Fruit fly (Drosophila melanogaster) whole organism, embryonic: ENCODE measurements around the gene CG15717.

Source experiments
- CG13894 ChIP-seq: fragments of 200-800 bp; sonication (Bioruptor generic); optimal IDR thresholded peaks from 3 replicates; lab custom pipeline; 2018; ENCODE audit warnings: missing biosample characterization, mild to moderate bottlenecking, missing genetic modification characterization, moderate library complexity
- CG14050 ChIP-seq: fragments of 200-800 bp; sonication (Bioruptor generic); IDR thresholded peaks from 3 replicates; pipeline ENCODE4 v1.3.6; 2022; ENCODE audit warnings: missing biosample characterization, missing genetic modification characterization
- CG15011 ChIP-seq: fragments of 200-800 bp; sonication (Bioruptor generic); optimal IDR thresholded peaks from 3 replicates; lab custom pipeline; 2018; ENCODE audit warnings: missing biosample characterization, mild to moderate bottlenecking, missing genetic modification characterization
- CG17328 ChIP-seq: fragments of 200-800 bp; sonication (Bioruptor generic); IDR thresholded peaks from 2 replicates; pipeline ENCODE4 v1.3.6; 2022; ENCODE audit warnings: missing biosample characterization, missing genetic modification characterization
- CG2116 ChIP-seq: fragments of 200-800 bp; sonication (Bioruptor generic); optimal IDR thresholded peaks from 3 replicates; lab custom pipeline; 2018; ENCODE audit warnings: missing biosample characterization, mild to moderate bottlenecking, missing genetic modification characterization
- CG2712 ChIP-seq: fragments of 200-800 bp; optimal IDR thresholded peaks from 3 replicates; lab custom pipeline; 2019; ENCODE audit warnings: missing biosample characterization, mild to moderate bottlenecking, missing genetic modification characterization, moderate library complexity
- CG30403 ChIP-seq: fragments of 200-800 bp; sonication (Bioruptor generic); optimal IDR thresholded peaks from 3 replicates; lab custom pipeline; 2016; ENCODE audit warnings: missing biosample characterization, missing genetic modification characterization
- CG31365 ChIP-seq: fragments of 200-800 bp; sonication (Bioruptor generic); optimal IDR thresholded peaks from 2 replicates; lab custom pipeline; 2018; ENCODE audit warnings: missing biosample characterization, mild to moderate bottlenecking, missing genetic modification characterization
- CG3407 ChIP-seq: fragments of 200-800 bp; sonication (Bioruptor generic); optimal IDR thresholded peaks from 2 replicates; lab custom pipeline; 2018; ENCODE audit warnings: missing biosample characterization, mild to moderate bottlenecking, missing genetic modification characterization
- CG34376 ChIP-seq: fragments of 200-800 bp; sonication (Bioruptor generic); optimal IDR thresholded peaks from 2 replicates; lab custom pipeline; 2018; ENCODE audit warnings: missing biosample characterization, mild to moderate bottlenecking, missing genetic modification characterization
- CG4282 ChIP-seq: fragments of 200-800 bp; sonication (Bioruptor generic); optimal IDR thresholded peaks from 2 replicates; lab custom pipeline; 2016; ENCODE audit warnings: missing biosample characterization, missing genetic modification characterization
- CG4360 ChIP-seq: fragments of 200-800 bp; sonication (Bioruptor generic); IDR thresholded peaks from 2 replicates; pipeline ENCODE4 v1.3.6; 2022; ENCODE audit warnings: missing biosample characterization, missing genetic modification characterization
- CG7357 ChIP-seq: fragments of 200-800 bp; sonication (Bioruptor generic); IDR thresholded peaks from 3 replicates; pipeline ENCODE4 v1.3.6; 2022; ENCODE audit warnings: missing biosample characterization, missing genetic modification characterization
- CG9215 ChIP-seq: fragments of 200-800 bp; sonication (Bioruptor generic); IDR thresholded peaks from 2 replicates; pipeline ENCODE4 v1.3.6; 2022; ENCODE audit warnings: missing biosample characterization, missing genetic modification characterization
- CG9727 ChIP-seq: fragments of 200-800 bp; sonication (Bioruptor generic); optimal IDR thresholded peaks from 3 replicates; lab custom pipeline; 2017; ENCODE audit warnings: missing biosample characterization, mild to moderate bottlenecking, missing genetic modification characterization
- CTCF ChIP-seq: fragments of 200-800 bp; sonication (Bioruptor generic); optimal IDR thresholded peaks from 2 replicates; lab custom pipeline; 2017; ENCODE audit warnings: missing biosample characterization, mild to moderate bottlenecking, missing genetic modification characterization, moderate library complexity
- D ChIP-seq, 2 experiments: fragments of 200-800 bp in 1 of 2; fragments of >200 bp in 1 of 2; sonication (Bioruptor generic) in 1 of 2; optimal IDR thresholded peaks; 2 replicates in 1 of 2; 3 replicates in 1 of 2; lab custom pipeline; 2017; ENCODE audit warnings: mild to moderate bottlenecking in 1 of 2, missing biosample characterization in 1 of 2, missing genetic modification characterization in 1 of 2, missing genetic modification reagents in 1 of 2
- D19B ChIP-seq: fragments of 200-800 bp; sonication (Bioruptor generic); optimal IDR thresholded peaks from 2 replicates; lab custom pipeline; 2017; ENCODE audit warnings: missing biosample characterization, mild to moderate bottlenecking, missing genetic modification characterization
- Dfd ChIP-seq, 2 experiments: fragments of >200 bp; optimal IDR thresholded peaks; 2 replicates each; lab custom pipeline; 2017; ENCODE audit warnings: missing biosample characterization in 2 of 2, missing genetic modification characterization in 2 of 2
- Fer1 ChIP-seq: fragments of 200-800 bp; sonication (Bioruptor generic); optimal IDR thresholded peaks from 2 replicates; lab custom pipeline; 2017; ENCODE audit warnings: missing biosample characterization, mild to moderate bottlenecking, missing genetic modification characterization
- HLH3B ChIP-seq: fragments of 200-800 bp; sonication (Bioruptor generic); IDR thresholded peaks from 2 replicates; pipeline ENCODE4 v1.3.6; 2022; ENCODE audit warnings: missing biosample characterization, missing genetic modification characterization
- Lhr ChIP-seq: fragments of 200-800 bp; sonication (Bioruptor generic); optimal IDR thresholded peaks from 3 replicates; lab custom pipeline; 2017; ENCODE audit warnings: mild to moderate bottlenecking, missing biosample characterization, missing genetic modification reagents, missing genetic modification characterization
- Nf-YA ChIP-seq: fragments of 200-800 bp; sonication (Bioruptor generic); IDR thresholded peaks from 2 replicates; pipeline ENCODE4 v1.3.6; 2022; ENCODE audit warnings: missing biosample characterization, missing genetic modification characterization
- Poxn ChIP-seq: fragments of 200-800 bp; sonication (Bioruptor generic); IDR thresholded peaks from 2 replicates; pipeline ENCODE4 v1.3.6; 2022; ENCODE audit warnings: missing biosample characterization, missing genetic modification characterization
- Ptx1 ChIP-seq: fragments of 200-800 bp; sonication (Bioruptor generic); IDR thresholded peaks from 2 replicates; pipeline ENCODE4 v1.3.6; 2022; ENCODE audit warnings: missing biosample characterization, missing genetic modification characterization
- Rfx ChIP-seq: fragments of 200-800 bp; sonication (Bioruptor generic); IDR thresholded peaks from 2 replicates; pipeline ENCODE4 v1.3.6; 2022; ENCODE audit warnings: missing biosample characterization, missing genetic modification characterization
- Side ChIP-seq: fragments of 200-800 bp; sonication (Bioruptor generic); optimal IDR thresholded peaks from 2 replicates; lab custom pipeline; 2016; ENCODE audit warnings: missing biosample characterization, missing genetic modification characterization
- Spps ChIP-seq: fragments of 200-800 bp; sonication (Bioruptor generic); optimal IDR thresholded peaks from 2 replicates; lab custom pipeline; 2018; ENCODE audit warnings: missing biosample characterization, mild to moderate bottlenecking, missing genetic modification characterization
- Vsx1 ChIP-seq: fragments of 200-800 bp; sonication (Bioruptor generic); optimal IDR thresholded peaks from 2 replicates; lab custom pipeline; 2017; ENCODE audit warnings: missing biosample characterization, mild to moderate bottlenecking, missing genetic modification characterization, missing genetic modification reagents
- Xrp1 ChIP-seq: fragments of 200-800 bp; sonication (Bioruptor generic); IDR thresholded peaks from 2 replicates; pipeline ENCODE4 v1.3.6; 2022; ENCODE audit warnings: missing biosample characterization, missing genetic modification characterization
- chinmo ChIP-seq: fragments of 200-800 bp; sonication (Bioruptor generic); IDR thresholded peaks from 4 replicates; pipeline ENCODE4 v1.3.6; 2022; ENCODE audit warnings: missing biosample characterization, missing genetic modification characterization; ENCODE audit not compliant: partially characterized antibody
- chn ChIP-seq: fragments of 200-800 bp; sonication (Bioruptor generic); optimal IDR thresholded peaks from 2 replicates; lab custom pipeline; 2016; ENCODE audit warnings: missing biosample characterization, missing genetic modification characterization
- crc ChIP-seq: fragments of 200-800 bp; sonication (Bioruptor generic); optimal IDR thresholded peaks from 2 replicates; lab custom pipeline; 2016; ENCODE audit warnings: missing biosample characterization, missing genetic modification characterization
- crol ChIP-seq: fragments of 200-800 bp; sonication (Bioruptor generic); IDR thresholded peaks from 2 replicates; pipeline ENCODE4 v1.3.6; 2022; ENCODE audit warnings: missing biosample characterization, missing genetic modification characterization
- fd3F ChIP-seq: fragments of 200-800 bp; sonication (Bioruptor generic); optimal IDR thresholded peaks from 2 replicates; lab custom pipeline; 2018; ENCODE audit warnings: missing biosample characterization, mild to moderate bottlenecking, missing genetic modification characterization, moderate library complexity
- fru ChIP-seq: fragments of >200 bp; optimal IDR thresholded peaks from 2 replicates; lab custom pipeline; 2017
- gcm2 ChIP-seq: fragments of 200-800 bp; sonication (Bioruptor generic); optimal IDR thresholded peaks from 2 replicates; lab custom pipeline; 2016; ENCODE audit warnings: missing biosample characterization, missing genetic modification characterization
- gsb ChIP-seq: fragments of 200-800 bp; sonication (Bioruptor generic); IDR thresholded peaks from 2 replicates; pipeline ENCODE4 v1.3.6; 2022; ENCODE audit warnings: missing biosample characterization, missing genetic modification characterization
- gsb-n ChIP-seq: fragments of 200-800 bp; sonication (Bioruptor generic); optimal IDR thresholded peaks from 3 replicates; lab custom pipeline; 2018; ENCODE audit warnings: missing biosample characterization, mild to moderate bottlenecking, missing genetic modification characterization
- hbn ChIP-seq: fragments of 200-800 bp; sonication (Bioruptor generic); IDR thresholded peaks from 2 replicates; pipeline ENCODE4 v1.3.6; 2022; ENCODE audit warnings: missing biosample characterization, missing genetic modification characterization; ENCODE audit not compliant: partially characterized antibody
- hth ChIP-seq: fragments of >200 bp; optimal IDR thresholded peaks from 2 replicates; lab custom pipeline; 2017; ENCODE audit warnings: inconsistent platforms
- ken ChIP-seq: fragments of 200-800 bp; sonication (Bioruptor generic); IDR thresholded peaks from 3 replicates; pipeline ENCODE4 v1.3.6; 2022; ENCODE audit warnings: missing biosample characterization, missing genetic modification characterization
- klu ChIP-seq: fragments of 200-800 bp; sonication (Bioruptor generic); IDR thresholded peaks from 2 replicates; pipeline ENCODE4 v1.3.6; 2022; ENCODE audit warnings: missing biosample characterization, missing genetic modification characterization
- knrl ChIP-seq: fragments of 200-800 bp; sonication (Bioruptor generic); IDR thresholded peaks from 3 replicates; pipeline ENCODE4 v1.3.6; 2022; ENCODE audit warnings: missing biosample characterization, missing genetic modification characterization; ENCODE audit not compliant: partially characterized antibody
- onecut ChIP-seq: fragments of 200-800 bp; sonication (Bioruptor generic); IDR thresholded peaks from 2 replicates; pipeline ENCODE4 v1.3.6; 2022; ENCODE audit warnings: missing biosample characterization, missing genetic modification characterization
- pita ChIP-seq: fragments of 200-800 bp; sonication (Bioruptor generic); optimal IDR thresholded peaks from 2 replicates; lab custom pipeline; 2017; ENCODE audit warnings: missing biosample characterization, mild to moderate bottlenecking, missing genetic modification characterization
- psq ChIP-seq: fragments of 200-800 bp; sonication (Bioruptor generic); optimal IDR thresholded peaks from 2 replicates; lab custom pipeline; 2017; ENCODE audit warnings: missing biosample characterization, missing genetic modification characterization
- run ChIP-seq: fragments of 200-800 bp; sonication (Bioruptor generic); optimal IDR thresholded peaks from 3 replicates; lab custom pipeline; 2018; ENCODE audit warnings: missing biosample characterization, mild to moderate bottlenecking, missing genetic modification characterization
- sens ChIP-seq: fragments of 200-800 bp; sonication (Bioruptor generic); peaks from one replicate; lab custom pipeline; 2016; ENCODE audit warnings: missing biosample characterization, missing genetic modification characterization
- sim ChIP-seq: fragments of 200-800 bp; sonication (Bioruptor generic); IDR thresholded peaks from 2 replicates; pipeline ENCODE4 v1.3.6; 2022; ENCODE audit warnings: missing biosample characterization, missing genetic modification characterization
- sima ChIP-seq: fragments of 200-800 bp; sonication (Bioruptor generic); optimal IDR thresholded peaks from 2 replicates; lab custom pipeline; 2016; ENCODE audit warnings: missing biosample characterization, missing genetic modification characterization
- unpg ChIP-seq: fragments of 200-800 bp; sonication (Bioruptor generic); optimal IDR thresholded peaks from 3 replicates; lab custom pipeline; 2018; ENCODE audit warnings: missing biosample characterization, mild to moderate bottlenecking, missing genetic modification characterization, moderate library complexity
- wor ChIP-seq: fragments of 200-800 bp; sonication (Bioruptor generic); IDR thresholded peaks from 2 replicates; pipeline ENCODE4 v1.3.6; 2022; ENCODE audit warnings: missing biosample characterization, missing genetic modification characterization

Gene CG15717

DNA sequence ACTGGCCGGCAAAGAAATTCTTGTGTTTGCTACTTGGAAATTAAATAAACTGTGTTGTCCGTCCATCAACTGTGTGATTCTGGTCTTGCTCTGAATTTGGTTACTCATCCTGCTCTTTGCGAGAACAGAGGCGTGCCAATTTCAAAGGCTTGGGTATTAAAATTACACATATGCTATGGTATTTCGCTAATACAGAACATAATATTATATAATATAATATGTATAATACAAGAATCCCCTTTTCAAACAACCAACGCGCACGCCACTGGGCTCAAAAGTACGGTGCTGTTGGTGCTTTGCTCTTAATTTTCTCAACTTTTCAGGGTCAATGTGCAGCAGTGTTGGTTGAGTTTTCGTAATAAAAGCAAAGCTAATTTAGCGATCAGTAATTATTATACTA, 28.8 kb upstream of the CG15717 start (continued):
- peak; percentile 83 for TF ChIP-seq CG7357
- peak; percentile 13 for TF ChIP-seq CG2116
- peak; percentile 89 for TF ChIP-seq Ptx1
- TF ChIP-seq chn (GFP tag; lab: Kevin White, UChicago) = no peak
- peak; percentile 79 for TF ChIP-seq klu (GFP tag; lab: Robert Waterston, UW)
- TF ChIP-seq CG14050 (GFP tag; lab: Robert Waterston, UW) = peak; percentile 85
- TF ChIP-seq fru = no peak
- TF ChIP-seq hbn (GFP tag; lab: Robert Waterston, UW) = no peak
- TF ChIP-seq HLH3B (GFP tag; lab: Robert Waterston, UW) = peak; percentile 85
- TF ChIP-seq onecut = peak; percentile 65
- no peak for TF ChIP-seq sima
- TF ChIP-seq sens = peak; percentile 75
- no peak for TF ChIP-seq gsb-n (tag; lab: Kevin White, UChicago)
- 0 out of 2 replicates have a peak, but pooled peaks have one; percentile 45 for TF ChIP-seq crol (GFP tag; lab: Robert Waterston, UW)
- no peak for TF ChIP-seq hth (lab: Kevin White, UChicago)
- TF ChIP-seq CG2712 (tag; lab: Kevin White, UChicago) = peak; percentile 76
- no peak for TF ChIP-seq Side (GFP tag; lab: Kevin White, UChicago)
- peak; percentile 69 for TF ChIP-seq Nf-YA
- peak; percentile 85 for TF ChIP-seq CG13894 (tag; lab: Kevin White, UChicago)
- TF ChIP-seq Rfx (GFP tag; lab: Robert Waterston, UW) = peak; percentile 96
- TF ChIP-seq Poxn (GFP tag; lab: Robert Waterston, UW) = peak; percentile 58; the same call in 1 of the 2 replicates
- peak; percentile 28 for TF ChIP-seq CG3407 (GFP tag; lab: Kevin White, UChicago)
- peak; percentile 81 for TF ChIP-seq gsb (GFP tag; lab: Robert Waterston, UW)
- TF ChIP-seq CG4282 (GFP tag; lab: Kevin White, UChicago) = no peak
- TF ChIP-seq fd3F = peak; percentile 87
- peak; percentile 28 for TF ChIP-seq CG31365 (tag; lab: Kevin White, UChicago)
- TF ChIP-seq Fer1 (GFP tag; lab: Kevin White, UChicago) = peak; percentile 86
- TF ChIP-seq psq (GFP tag; lab: Kevin White, UChicago) = peak; percentile 25
- no peak for TF ChIP-seq sim (GFP tag; lab: Robert Waterston, UW)
- TF ChIP-seq CG30403 (GFP tag; lab: Kevin White, UChicago) = peak; percentile 75
- peak; percentile 70 for TF ChIP-seq CG9727 (GFP tag; lab: Kevin White, UChicago)
- TF ChIP-seq run (tag; lab: Kevin White, UChicago) = peak; percentile 60
- TF ChIP-seq D (optimal IDR thresholded peaks at IDR 0.05; lab: Kevin White, UChicago) = no peak
- TF ChIP-seq D (GFP tag; optimal IDR thresholded peaks at IDR 0.05; lab: Kevin White, UChicago) = peak; percentile 56
- TF ChIP-seq knrl (GFP tag; lab: Robert Waterston, UW) = no peak
- TF ChIP-seq CG15011 (GFP tag; lab: Kevin White, UChicago) = peak; percentile 70
- peak; percentile 84 for TF ChIP-seq ken
- TF ChIP-seq crc (GFP tag; lab: Kevin White, UChicago) = no peak
- TF ChIP-seq Lhr (GFP tag; lab: Kevin White, UChicago) = peak; percentile 3
- no peak for TF ChIP-seq CTCF
- peak; percentile 52 for TF ChIP-seq Vsx1 (GFP tag; lab: Kevin White, UChicago)
- peak; percentile 59 for TF ChIP-seq D19B (GFP tag; lab: Kevin White, UChicago)
- no peak for TF ChIP-seq chinmo (GFP tag; lab: Robert Waterston, UW)
- peak; percentile 77 for TF ChIP-seq CG9215 (GFP tag; lab: Robert Waterston, UW)
- peak; percentile 39 for TF ChIP-seq Spps (tag; lab: Kevin White, UChicago)
- TF ChIP-seq Dfd (GFP tag; optimal IDR thresholded peaks at IDR 0.05; lab: Kevin White, UChicago) = no peak
- peak; percentile 85 for TF ChIP-seq unpg (GFP tag; lab: Kevin White, UChicago)
- TF ChIP-seq gcm2 (GFP tag; lab: Kevin White, UChicago) = no peak
- TF ChIP-seq CG17328 = peak; percentile 84
- no peak for TF ChIP-seq pita
- no peak for TF ChIP-seq CG34376 (GFP tag; lab: Kevin White, UChicago)
- TF ChIP-seq CG4360 (GFP tag; lab: Robert Waterston, UW) = peak; percentile 48
- peak; percentile 62 for TF ChIP-seq wor (GFP tag; lab: Robert Waterston, UW)
- TF ChIP-seq Xrp1 (GFP tag; lab: Robert Waterston, UW) = peak; percentile 84
